Worm (Caenorhabditis elegans): ENCODE results near the gene pkc-1.

pkc-1 gene

DNA sequence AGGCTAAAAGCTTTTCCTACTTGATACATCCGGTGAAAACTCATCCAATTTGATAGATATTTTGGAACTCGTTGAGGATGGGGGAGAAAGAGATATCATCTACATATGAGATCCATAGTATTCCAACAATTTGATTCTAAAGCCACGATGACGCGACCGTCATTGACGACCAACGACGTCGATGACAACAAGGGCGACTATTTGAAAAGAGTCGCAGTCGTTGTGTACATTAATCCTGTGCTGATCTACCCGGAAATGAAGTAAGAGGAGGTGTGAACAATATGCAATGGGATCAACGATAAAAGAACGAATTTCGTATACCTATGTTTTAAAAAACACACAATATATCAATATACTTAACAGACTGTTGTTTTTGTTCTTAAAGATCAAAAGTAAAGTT lies 3.8 kb downstream of the pkc-1 start:
- TF ChIP-seq ets-5 (GFP tag; IDR thresholded peaks at IDR 0.05): no peak
- TF ChIP-seq fkh-8 (tag; optimal IDR thresholded peaks at IDR 0.05): peak; percentile 61
- peak; percentile 73 for TF ChIP-seq dsc-1 (tag; optimal IDR thresholded peaks at IDR 0.05)
- TF ChIP-seq unc-86 (tag; optimal IDR thresholded peaks at IDR 0.05): no peak
- TF ChIP-seq egl-13 (tag; optimal IDR thresholded peaks at IDR 0.05): no peak
- TF ChIP-seq lin-14 (GFP tag; optimal IDR thresholded peaks at IDR 0.05): peak; percentile 16
- TF ChIP-seq snu-23 (GFP tag; optimal IDR thresholded peaks at IDR 0.05): no peak
- no peak for TF ChIP-seq lsy-2 (tag; optimal IDR thresholded peaks at IDR 0.05)
- TF ChIP-seq grh-1 (GFP tag; IDR thresholded peaks at IDR 0.05): no peak
- TF ChIP-seq unc-30 (tag; optimal IDR thresholded peaks at IDR 0.05): no peak
- no peak for TF ChIP-seq aly-2 (tag; optimal IDR thresholded peaks at IDR 0.05)
- no peak for TF ChIP-seq efl-1 (optimal IDR thresholded peaks at IDR 0.05)
- peak in 1 of 2 experiments; percentile 16 for TF ChIP-seq efl-1 (GFP tag; optimal IDR thresholded peaks at IDR 0.05 in 1 of 2)
- no peak for TF ChIP-seq C16A3.4 (tag; optimal IDR thresholded peaks at IDR 0.05)
- TF ChIP-seq fkh-10 (GFP tag; optimal IDR thresholded peaks at IDR 0.05): no peak

DNA sequence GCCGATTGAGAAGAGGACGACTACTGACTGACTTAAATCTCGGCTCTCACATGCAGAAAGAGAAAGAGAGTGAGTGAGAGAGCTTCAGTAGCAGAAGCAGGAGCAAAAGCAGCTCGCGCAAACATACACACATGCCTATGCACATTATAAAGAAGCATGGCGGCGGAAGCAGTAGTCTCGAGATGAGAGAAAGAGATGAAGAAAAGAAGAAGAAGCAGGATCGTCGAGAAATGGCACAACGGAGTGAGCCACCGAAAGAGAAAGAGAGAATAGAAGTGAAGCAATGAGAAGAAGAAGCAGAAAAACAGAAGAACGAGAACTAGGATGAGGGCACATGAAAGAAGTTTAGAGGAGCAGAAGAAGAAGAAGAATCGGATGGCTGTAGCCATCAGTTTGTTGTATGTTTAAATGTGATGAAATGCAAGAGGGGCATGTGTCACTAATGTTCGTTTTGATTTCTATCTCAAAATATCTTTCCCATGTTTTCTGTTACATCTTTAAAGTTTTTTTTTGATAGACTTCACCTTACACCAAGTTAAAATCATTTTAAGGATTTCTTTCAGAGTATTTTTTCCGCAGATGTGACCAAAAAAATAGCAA lies 5.0 kb downstream of the pkc-1 start:
- TF ChIP-seq mdl-1 (tag; optimal IDR thresholded peaks at IDR 0.05) (peak in 1 of 2 experiments; percentile 29), egl-13 (tag; optimal IDR thresholded peaks at IDR 0.05) (peak; percentile 50), nhr-19 (GFP tag; conservative IDR thresholded peaks at IDR 0.05) (0 out of 2 replicates have a peak, but pooled peaks have one; percentile 12), ama-1 (optimal IDR thresholded peaks at IDR 0.05) (no peak), snu-23 (GFP tag; optimal IDR thresholded peaks at IDR 0.05) (peak; percentile 40), ets-5 (GFP tag; IDR thresholded peaks at IDR 0.05) (no peak), jun-1 (tag; optimal IDR thresholded peaks at IDR 0.05) (no peak), efl-1 (optimal IDR thresholded peaks at IDR 0.05) (peak; percentile 15 to 38), efl-1 (GFP tag; optimal IDR thresholded peaks at IDR 0.05 in 1 of 2) (no peak), lin-39 (tag; optimal IDR thresholded peaks at IDR 0.05) (no peak), skn-1 (tag; optimal IDR thresholded peaks at IDR 0.05) (no peak), lin-15B (tag; optimal IDR thresholded peaks at IDR 0.05) (no peak), nhr-28 (tag; optimal IDR thresholded peaks at IDR 0.05) (no peak), lin-35 (GFP tag; optimal IDR thresholded peaks at IDR 0.05) (peak in 1 of 2 experiments; percentile 40), sptf-1 (tag; optimal IDR thresholded peaks at IDR 0.05) (no peak), nhr-12 (tag; optimal IDR thresholded peaks at IDR 0.05) (no peak), fos-1 (tag; optimal IDR thresholded peaks at IDR 0.05) (no peak), F16B12.6 (tag; optimal IDR thresholded peaks at IDR 0.05) (no peak), tbx-2 (tag; optimal IDR thresholded peaks at IDR 0.05) (peak; percentile 52), lin-14 (GFP tag; optimal IDR thresholded peaks at IDR 0.05) (peak; percentile 92), mef-2 (tag; optimal IDR thresholded peaks at IDR 0.05) (no peak), lin-13 (GFP tag; optimal IDR thresholded peaks at IDR 0.05) (no peak), ztf-4 (tag; optimal IDR thresholded peaks at IDR 0.05) (no peak), ceh-8 (GFP tag; optimal IDR thresholded peaks at IDR 0.05) (no peak), mab-9 (GFP tag; IDR thresholded peaks at IDR 0.05) (no peak), ztf-11 (tag; optimal IDR thresholded peaks at IDR 0.05) (no peak), sup-37 (GFP tag; optimal IDR thresholded peaks at IDR 0.05) (no peak), nhr-47 (tag; optimal IDR thresholded peaks at IDR 0.05) (peak; percentile 46), aly-2 (tag; optimal IDR thresholded peaks at IDR 0.05) (no peak), Y116A8C.19 (tag; optimal IDR thresholded peaks at IDR 0.05; ENCODE audit: borderline replicate concordance) (no peak), nhr-76 (tag; optimal IDR thresholded peaks at IDR 0.05) (no peak), hpl-2 (GFP tag; optimal IDR thresholded peaks at IDR 0.05) (no peak), blmp-1 (tag; optimal IDR thresholded peaks at IDR 0.05) (no peak), dsc-1 (tag; optimal IDR thresholded peaks at IDR 0.05) (peak; percentile 49), lsy-2 (tag; optimal IDR thresholded peaks at IDR 0.05) (peak in 1 of 2 experiments; percentile 44), xbp-1 (tag; optimal IDR thresholded peaks at IDR 0.05) (no peak), alr-1 (tag; optimal IDR thresholded peaks at IDR 0.05; ENCODE audit: borderline replicate concordance) (no peak), elt-2 (tag; optimal IDR thresholded peaks at IDR 0.05) (no peak), nhr-11 (tag; optimal IDR thresholded peaks at IDR 0.05) (no peak), nhr-237 (tag; optimal IDR thresholded peaks at IDR 0.05) (no peak), sox-4 (tag; optimal IDR thresholded peaks at IDR 0.05) (no peak), fkh-10 (GFP tag; optimal IDR thresholded peaks at IDR 0.05) (peak; percentile 93), unc-130 (tag; optimal IDR thresholded peaks at IDR 0.05) (no peak), rnt-1 (tag; optimal IDR thresholded peaks at IDR 0.05) (no peak), snpc-4 (tag; optimal IDR thresholded peaks at IDR 0.05) (peak; percentile 17), vab-15 (tag; optimal IDR thresholded peaks at IDR 0.05) (no peak)

Data from whole organism, L1 larva.